Fruit fly (Drosophila melanogaster) whole organism, embryonic: ENCODE data around the gene Tcs4.
A peak's percentile ranks its signal among the peaks of the same experiment; 100 is the strongest.

ENCODE experiments used
- Ada2b ChIP-seq: fragments of 200-800 bp; sonication (Bioruptor generic); IDR thresholded peaks from 2 replicates; pipeline ENCODE4 v1.3.6; 2022; ENCODE audit warnings: missing biosample characterization, missing genetic modification characterization
- B-H1 ChIP-seq: fragments of 200-800 bp; sonication (Bioruptor generic); IDR thresholded peaks from 3 replicates; pipeline ENCODE4 v1.3.6; 2022; ENCODE audit warnings: missing biosample characterization, missing genetic modification characterization
- BtbVII ChIP-seq: fragments of 200-800 bp; sonication (Bioruptor generic); optimal IDR thresholded peaks from 3 replicates; lab custom pipeline; 2017; ENCODE audit warnings: missing biosample characterization, mild to moderate bottlenecking, missing genetic modification characterization
- CG10267 ChIP-seq: fragments of 200-800 bp; sonication (Bioruptor generic); optimal IDR thresholded peaks from 2 replicates; lab custom pipeline; 2018; ENCODE audit warnings: missing biosample characterization, mild to moderate bottlenecking, missing genetic modification characterization, moderate library complexity
- CG11560 ChIP-seq: fragments of 200-800 bp; sonication (Bioruptor generic); IDR thresholded peaks from 3 replicates; pipeline ENCODE4 v1.3.6; 2022; ENCODE audit warnings: missing biosample characterization, missing genetic modification characterization
- CG14860 ChIP-seq: fragments of 200-800 bp; sonication (Bioruptor generic); IDR thresholded peaks from 3 replicates; pipeline ENCODE4 v1.3.6; 2022; ENCODE audit warnings: missing biosample characterization, missing genetic modification characterization; ENCODE audit not compliant: partially characterized antibody
- CG1603 ChIP-seq: fragments of 200-800 bp; sonication (Bioruptor generic); optimal IDR thresholded peaks from 2 replicates; lab custom pipeline; 2019; ENCODE audit warnings: missing biosample characterization, mild to moderate bottlenecking, missing genetic modification characterization, moderate library complexity
- CG16813 ChIP-seq: fragments of 200-800 bp; sonication (Bioruptor generic); IDR thresholded peaks from 3 replicates; pipeline ENCODE4 v1.3.6; 2022; ENCODE audit warnings: missing biosample characterization, missing genetic modification characterization; ENCODE audit not compliant: partially characterized antibody
- CG17385 ChIP-seq: fragments of 200-800 bp; sonication (Bioruptor generic); optimal IDR thresholded peaks from 3 replicates; lab custom pipeline; 2018; ENCODE audit warnings: missing biosample characterization, mild to moderate bottlenecking, missing genetic modification characterization
- CG17802 ChIP-seq: fragments of 200-800 bp; sonication (Bioruptor generic); optimal IDR thresholded peaks from 2 replicates; lab custom pipeline; 2018; ENCODE audit warnings: missing biosample characterization, mild to moderate bottlenecking, missing genetic modification characterization, moderate library complexity
- CG2120 ChIP-seq: fragments of 200-800 bp; sonication (Bioruptor generic); optimal IDR thresholded peaks from 3 replicates; lab custom pipeline; 2016; ENCODE audit warnings: missing biosample characterization, missing genetic modification characterization
- CG33213 ChIP-seq: fragments of 200-800 bp; sonication (Bioruptor generic); optimal IDR thresholded peaks from 3 replicates; lab custom pipeline; 2016; ENCODE audit warnings: missing biosample characterization, missing genetic modification characterization
- CG4360 ChIP-seq: fragments of 200-800 bp; sonication (Bioruptor generic); IDR thresholded peaks from 2 replicates; pipeline ENCODE4 v1.3.6; 2022; ENCODE audit warnings: missing biosample characterization, missing genetic modification characterization
- CG4854 ChIP-seq: fragments of 200-800 bp; sonication (Bioruptor generic); optimal IDR thresholded peaks from 2 replicates; lab custom pipeline; 2016; ENCODE audit warnings: missing biosample characterization, missing genetic modification characterization, inconsistent platforms
- CG5245 ChIP-seq: fragments of 200-800 bp; sonication (Bioruptor generic); optimal IDR thresholded peaks from 3 replicates; lab custom pipeline; 2016; ENCODE audit warnings: missing biosample characterization, missing genetic modification characterization
- CG6654 ChIP-seq: fragments of 200-800 bp; sonication (Bioruptor generic); optimal IDR thresholded peaks from 2 replicates; lab custom pipeline; 2017; ENCODE audit warnings: missing biosample characterization, mild to moderate bottlenecking, missing genetic modification characterization
- CG7357 ChIP-seq: fragments of 200-800 bp; sonication (Bioruptor generic); IDR thresholded peaks from 3 replicates; pipeline ENCODE4 v1.3.6; 2022; ENCODE audit warnings: missing biosample characterization, missing genetic modification characterization
- CG7987 ChIP-seq: fragments of 200-800 bp; sonication (Bioruptor generic); optimal IDR thresholded peaks from 2 replicates; lab custom pipeline; 2018; ENCODE audit warnings: missing biosample characterization, mild to moderate bottlenecking, missing genetic modification characterization, moderate library complexity
- CG9727 ChIP-seq: fragments of 200-800 bp; sonication (Bioruptor generic); optimal IDR thresholded peaks from 3 replicates; lab custom pipeline; 2017; ENCODE audit warnings: missing biosample characterization, mild to moderate bottlenecking, missing genetic modification characterization
- CG9817 ChIP-seq: fragments of 200-800 bp; sonication (Bioruptor generic); optimal IDR thresholded peaks from 2 replicates; lab custom pipeline; 2018; ENCODE audit warnings: missing biosample characterization, mild to moderate bottlenecking, missing genetic modification characterization, moderate library complexity
- Camta ChIP-seq: fragments of 200-800 bp; sonication (Bioruptor generic); optimal IDR thresholded peaks from 2 replicates; lab custom pipeline; 2016; ENCODE audit warnings: missing biosample characterization, missing genetic modification characterization
- D ChIP-seq, 2 experiments: fragments of 200-800 bp in 1 of 2; fragments of >200 bp in 1 of 2; sonication (Bioruptor generic) in 1 of 2; optimal IDR thresholded peaks; 2 replicates in 1 of 2; 3 replicates in 1 of 2; lab custom pipeline; 2017; ENCODE audit warnings: mild to moderate bottlenecking in 1 of 2, missing biosample characterization in 1 of 2, missing genetic modification characterization in 1 of 2, missing genetic modification reagents in 1 of 2
- Dfd ChIP-seq, 2 experiments: fragments of >200 bp; optimal IDR thresholded peaks; 2 replicates each; lab custom pipeline; 2017; ENCODE audit warnings: missing biosample characterization in 2 of 2, missing genetic modification characterization in 2 of 2
- Drgx ChIP-seq: fragments of 200-800 bp; sonication (Bioruptor generic); IDR thresholded peaks from 2 replicates; pipeline ENCODE4 v1.3.6; 2022; ENCODE audit warnings: missing biosample characterization, missing genetic modification characterization
- ERR ChIP-seq: fragments of 200-800 bp; sonication (Bioruptor generic); optimal IDR thresholded peaks from 2 replicates; lab custom pipeline; 2016; ENCODE audit warnings: missing biosample characterization, missing genetic modification characterization
- Elba2 ChIP-seq: fragments of 200-800 bp; sonication (Bioruptor generic); optimal IDR thresholded peaks from 3 replicates; lab custom pipeline; 2016; ENCODE audit warnings: missing biosample characterization, missing genetic modification characterization
- Ets65A ChIP-seq: fragments of 200-800 bp; sonication (Bioruptor generic); peaks from one replicate; lab custom pipeline; 2016; ENCODE audit warnings: missing biosample characterization, missing genetic modification characterization
- MESR4 ChIP-seq: fragments of 200-800 bp; sonication (Bioruptor generic); optimal IDR thresholded peaks from 2 replicates; lab custom pipeline; 2018; ENCODE audit warnings: missing biosample characterization, mild to moderate bottlenecking, missing genetic modification characterization, moderate library complexity
- Mad ChIP-seq: fragments of 200-800 bp; sonication (Bioruptor generic); optimal IDR thresholded peaks from 2 replicates; lab custom pipeline; 2016; ENCODE audit warnings: missing biosample characterization, missing genetic modification characterization
- Poxn ChIP-seq: fragments of 200-800 bp; sonication (Bioruptor generic); IDR thresholded peaks from 2 replicates; pipeline ENCODE4 v1.3.6; 2022; ENCODE audit warnings: missing biosample characterization, missing genetic modification characterization
- Rfx ChIP-seq: fragments of 200-800 bp; sonication (Bioruptor generic); IDR thresholded peaks from 2 replicates; pipeline ENCODE4 v1.3.6; 2022; ENCODE audit warnings: missing biosample characterization, missing genetic modification characterization
- ash1 ChIP-seq: fragments of 200-800 bp; sonication (Bioruptor generic); optimal IDR thresholded peaks from 2 replicates; lab custom pipeline; 2018; ENCODE audit warnings: missing biosample characterization, mild to moderate bottlenecking, missing genetic modification characterization
- cas ChIP-seq: fragments of 200-800 bp; sonication (Bioruptor generic); IDR thresholded peaks from 2 replicates; pipeline ENCODE4 v1.3.6; 2022; ENCODE audit warnings: missing biosample characterization, missing genetic modification characterization
- cg ChIP-seq: fragments of 200-800 bp; sonication (Bioruptor generic); optimal IDR thresholded peaks from 3 replicates; lab custom pipeline; 2019; ENCODE audit warnings: missing biosample characterization, mild to moderate bottlenecking, missing genetic modification characterization, moderate library complexity
- croc ChIP-seq: fragments of 200-800 bp; sonication (Bioruptor generic); conservative IDR thresholded peaks from 3 replicates; pipeline ENCODE4 v1.3.6; 2022; ENCODE audit warnings: missing biosample characterization, missing genetic modification characterization
- crol ChIP-seq: fragments of 200-800 bp; sonication (Bioruptor generic); IDR thresholded peaks from 2 replicates; pipeline ENCODE4 v1.3.6; 2022; ENCODE audit warnings: missing biosample characterization, missing genetic modification characterization
- cwo ChIP-seq: fragments of 200-800 bp; sonication (Bioruptor generic); optimal IDR thresholded peaks from 3 replicates; lab custom pipeline; 2017; ENCODE audit warnings: missing biosample characterization, missing genetic modification characterization, mild to moderate bottlenecking, moderate library complexity, missing genetic modification reagents
- disco-r ChIP-seq: fragments of 200-800 bp; sonication (Bioruptor generic); optimal IDR thresholded peaks from 2 replicates; lab custom pipeline; 2016; ENCODE audit warnings: missing biosample characterization, missing genetic modification characterization
- dm ChIP-seq: fragments of 200-800 bp; sonication (Bioruptor generic); optimal IDR thresholded peaks from 3 replicates; lab custom pipeline; 2016; ENCODE audit warnings: missing biosample characterization, missing genetic modification characterization
- exex ChIP-seq: fragments of 200-800 bp; sonication (Bioruptor generic); optimal IDR thresholded peaks from 4 replicates; lab custom pipeline; 2018; ENCODE audit warnings: missing biosample characterization, mild to moderate bottlenecking, missing genetic modification characterization, moderate library complexity
- fru ChIP-seq: fragments of >200 bp; optimal IDR thresholded peaks from 2 replicates; lab custom pipeline; 2017
- gce ChIP-seq: fragments of 200-800 bp; sonication (Bioruptor generic); IDR thresholded peaks from 3 replicates; pipeline ENCODE4 v1.3.6; 2022; ENCODE audit warnings: missing biosample characterization, missing genetic modification characterization
- gro ChIP-seq: fragments of 200-800 bp; sonication (Bioruptor generic); optimal IDR thresholded peaks from 2 replicates; lab custom pipeline; 2016; ENCODE audit warnings: missing biosample characterization, missing genetic modification characterization
- lbe ChIP-seq: fragments of 200-800 bp; sonication (Bioruptor generic); optimal IDR thresholded peaks from 2 replicates; lab custom pipeline; 2016; ENCODE audit warnings: missing biosample characterization, mild to moderate bottlenecking, missing genetic modification characterization
- luna ChIP-seq: fragments of 200-800 bp; sonication (Bioruptor generic); optimal IDR thresholded peaks from 2 replicates; lab custom pipeline; 2016; ENCODE audit warnings: missing biosample characterization, missing genetic modification characterization
- pb ChIP-seq: fragments of 200-800 bp; sonication (Bioruptor generic); optimal IDR thresholded peaks from 3 replicates; lab custom pipeline; 2016; ENCODE audit warnings: missing biosample characterization, missing genetic modification characterization
- ranshi ChIP-seq: fragments of 200-800 bp; sonication (Bioruptor generic); IDR thresholded peaks from 2 replicates; pipeline ENCODE4 v1.3.6; 2022; ENCODE audit warnings: missing biosample characterization, missing genetic modification characterization
- tap ChIP-seq: fragments of 200-800 bp; optimal IDR thresholded peaks from 3 replicates; lab custom pipeline; 2019; ENCODE audit warnings: missing biosample characterization, mild to moderate bottlenecking, missing genetic modification characterization, moderate library complexity
- twi ChIP-seq: fragments of 200-800 bp; optimal IDR thresholded peaks from 2 replicates; lab custom pipeline; 2019; ENCODE audit warnings: missing biosample characterization, mild to moderate bottlenecking, missing genetic modification characterization, moderate library complexity
- zfh1 ChIP-seq: fragments of 200-800 bp; sonication (Bioruptor generic); IDR thresholded peaks from 3 replicates; pipeline ENCODE4 v1.3.6; 2022; ENCODE audit warnings: missing biosample characterization, missing genetic modification characterization
- zfh2 ChIP-seq: fragments of 200-800 bp; sonication (Bioruptor generic); optimal IDR thresholded peaks from 2 replicates; lab custom pipeline; 2016; ENCODE audit warnings: missing biosample characterization, missing genetic modification characterization

Gene Tcs4

dm6 chrX:19744003-19744488 lies 42.5 kb upstream of the Tcs4 start, which contains the start of the genes CG18809, COX6B, CG33932 and Rpp20 (continued):
- TF ChIP-seq crol (GFP tag; lab: Robert Waterston, UW) (no peak), zfh1 (GFP tag; lab: Robert Waterston, UW) (peak; percentile 66; the same call in 2 of the 3 replicates), CG9727 (GFP tag; lab: Kevin White, UChicago) (peak; percentile 53), tap (tag; lab: Kevin White, UChicago) (no peak), cwo (GFP tag; lab: Kevin White, UChicago) (no peak), CG4360 (GFP tag; lab: Robert Waterston, UW) (no peak), CG17802 (tag; lab: Kevin White, UChicago) (peak; percentile 7), CG1603 (tag; lab: Kevin White, UChicago) (peak; percentile 91), cg (GFP tag; lab: Kevin White, UChicago) (peak; percentile 78), ash1 (no peak), Dfd (GFP tag; optimal IDR thresholded peaks at IDR 0.05; lab: Kevin White, UChicago) (no peak), ranshi (GFP tag; lab: Robert Waterston, UW) (peak; percentile 61), exex (tag; lab: Kevin White, UChicago) (no peak), gro (GFP tag; lab: Kevin White, UChicago) (peak; percentile 70), pb (GFP tag; lab: Kevin White, UChicago) (peak; percentile 28), CG7357 (GFP tag; lab: Robert Waterston, UW) (no peak), CG5245 (GFP tag; lab: Kevin White, UChicago) (no peak), disco-r (GFP tag; lab: Kevin White, UChicago) (peak; percentile 56), gce (GFP tag; lab: Robert Waterston, UW) (0 out of 3 replicates have a peak, but pooled peaks have one; percentile 46), Elba2 (GFP tag; lab: Kevin White, UChicago) (no peak), CG33213 (peak; percentile 80), ERR (peak; percentile 78), CG10267 (tag; lab: Kevin White, UChicago) (peak; percentile 95), Poxn (no peak), Drgx (GFP tag; lab: Robert Waterston, UW) (0 out of 2 replicates have a peak, but pooled peaks have one; percentile 48), Camta (GFP tag; lab: Kevin White, UChicago) (peak; percentile 44), Mad (GFP tag; lab: Kevin White, UChicago) (peak; percentile 72), CG4854 (GFP tag; lab: Kevin White, UChicago) (no peak), croc (GFP tag; lab: Robert Waterston, UW) (peak; percentile 25; the same call in 1 of the 3 replicates), Ets65A (GFP tag; lab: Kevin White, UChicago) (peak; percentile 98), CG11560 (tag; lab: Robert Waterston, UW) (peak; percentile 72; the same call in 2 of the 3 replicates), B-H1 (no peak), CG6654 (GFP tag; lab: Kevin White, UChicago) (no peak), twi (tag; lab: Kevin White, UChicago) (peak; percentile 18), D (optimal IDR thresholded peaks at IDR 0.05; lab: Kevin White, UChicago) (no peak), D (GFP tag; optimal IDR thresholded peaks at IDR 0.05; lab: Kevin White, UChicago) (no peak), CG7987 (peak; percentile 11), CG16813 (GFP tag; lab: Robert Waterston, UW) (peak; percentile 97), lbe (GFP tag; lab: Kevin White, UChicago) (peak; percentile 68), CG14860 (GFP tag; lab: Robert Waterston, UW) (peak; percentile 86), CG17385 (GFP tag; lab: Kevin White, UChicago) (peak; percentile 42), MESR4 (GFP tag; lab: Kevin White, UChicago) (peak; percentile 97), fru (lab: Kevin White, UChicago) (no peak), dm (GFP tag; lab: Kevin White, UChicago) (peak; percentile 83), Rfx (GFP tag; lab: Robert Waterston, UW) (peak; percentile 88), CG2120 (GFP tag; lab: Kevin White, UChicago) (peak; percentile 82), Ada2b (no peak), zfh2 (GFP tag; lab: Kevin White, UChicago) (peak; percentile 87), CG9817 (tag; lab: Kevin White, UChicago) (peak; percentile 66), cas (0 out of 2 replicates have a peak, but pooled peaks have one; percentile 55), BtbVII (peak; percentile 50), luna (GFP tag; lab: Kevin White, UChicago) (peak; percentile 56)
